Worm (Caenorhabditis elegans): Measurements from ENCODE around the gene T25D3.4.

DNA sequence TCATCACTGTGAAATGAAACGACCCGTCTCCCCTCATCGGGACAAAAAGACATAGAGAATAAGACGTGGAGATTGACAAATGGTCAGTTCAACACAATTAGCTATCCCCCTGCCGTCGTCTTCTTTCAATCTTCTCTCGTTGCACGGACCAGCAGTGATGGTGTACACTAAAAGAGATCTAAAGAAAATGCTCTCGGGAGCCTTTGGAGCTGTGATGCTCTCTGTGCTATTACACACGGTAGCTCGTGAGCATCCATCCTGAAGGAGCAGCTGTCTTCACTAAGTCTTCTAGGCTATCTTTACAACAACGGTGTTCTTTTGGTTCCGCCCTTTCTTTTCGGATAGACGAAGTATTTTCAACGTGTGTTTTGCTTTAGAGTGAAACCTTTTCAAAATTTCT, 14.2 kb downstream of the T25D3.4 start:
- no peak for TF ChIP-seq F13C5.2 (tag; optimal IDR thresholded peaks at IDR 0.05)
- TF ChIP-seq tbx-11 (GFP tag; IDR thresholded peaks at IDR 0.05) = no peak
- no peak for TF ChIP-seq ama-1 (optimal IDR thresholded peaks at IDR 0.05)
- TF ChIP-seq ets-7 (tag; optimal IDR thresholded peaks at IDR 0.05) = no peak

Data from whole organism, early embryonic.